Fruit fly (Drosophila melanogaster) whole organism, embryonic: ENCODE results near the gene NijB.

Experiments used
- ATbp ChIP-seq: fragments of 200-800 bp; sonication (Bioruptor generic); optimal IDR thresholded peaks from 2 replicates; lab custom pipeline; 2017; ENCODE audit warnings: missing biosample characterization, mild to moderate bottlenecking, missing genetic modification characterization, missing genetic modification reagents
- CG10147 ChIP-seq: fragments of 200-800 bp; sonication (Bioruptor generic); optimal IDR thresholded peaks from 2 replicates; lab custom pipeline; 2019; ENCODE audit warnings: missing biosample characterization, mild to moderate bottlenecking, missing genetic modification characterization, moderate library complexity
- CG10979 ChIP-seq: fragments of 200-800 bp; sonication (Bioruptor generic); optimal IDR thresholded peaks from 2 replicates; lab custom pipeline; 2018; ENCODE audit warnings: missing biosample characterization, mild to moderate bottlenecking, missing genetic modification characterization, moderate library complexity
- CG12659 ChIP-seq: fragments of 200-800 bp; sonication (Bioruptor generic); optimal IDR thresholded peaks from 3 replicates; lab custom pipeline; 2017; ENCODE audit warnings: mild to moderate bottlenecking, missing biosample characterization, missing genetic modification reagents, missing genetic modification characterization
- CG13296 ChIP-seq: fragments of 200-800 bp; sonication (Bioruptor generic); optimal IDR thresholded peaks from 3 replicates; lab custom pipeline; 2018; ENCODE audit warnings: missing biosample characterization, mild to moderate bottlenecking, missing genetic modification characterization
- CG15011 ChIP-seq: fragments of 200-800 bp; sonication (Bioruptor generic); optimal IDR thresholded peaks from 3 replicates; lab custom pipeline; 2018; ENCODE audit warnings: missing biosample characterization, mild to moderate bottlenecking, missing genetic modification characterization
- CG15514 ChIP-seq: fragments of 200-800 bp; sonication (Bioruptor generic); optimal IDR thresholded peaks from 3 replicates; lab custom pipeline; 2017; ENCODE audit warnings: missing biosample characterization, missing genetic modification characterization, mild to moderate bottlenecking, moderate library complexity, missing genetic modification reagents
- CG1647 ChIP-seq: fragments of 200-800 bp; sonication (Bioruptor generic); optimal IDR thresholded peaks from 3 replicates; lab custom pipeline; 2016; ENCODE audit warnings: missing biosample characterization, missing genetic modification characterization
- CG16863 ChIP-seq: fragments of 200-800 bp; sonication (Bioruptor generic); optimal IDR thresholded peaks from 3 replicates; lab custom pipeline; 2016; ENCODE audit warnings: missing biosample characterization, missing genetic modification characterization
- CG1832 ChIP-seq: fragments of 200-800 bp; sonication (Bioruptor generic); optimal IDR thresholded peaks from 2 replicates; lab custom pipeline; 2017; ENCODE audit warnings: missing biosample characterization, mild to moderate bottlenecking, missing genetic modification characterization, inconsistent platforms
- CG2116 ChIP-seq: fragments of 200-800 bp; sonication (Bioruptor generic); optimal IDR thresholded peaks from 3 replicates; lab custom pipeline; 2018; ENCODE audit warnings: missing biosample characterization, mild to moderate bottlenecking, missing genetic modification characterization
- CG2129 ChIP-seq: fragments of 200-800 bp; sonication (Bioruptor generic); IDR thresholded peaks from 2 replicates; pipeline ENCODE4 v1.3.6; 2022; ENCODE audit warnings: missing biosample characterization, missing genetic modification characterization; ENCODE audit not compliant: partially characterized antibody
- CG30431 ChIP-seq: fragments of 200-800 bp; sonication (Bioruptor generic); optimal IDR thresholded peaks from 2 replicates; lab custom pipeline; 2017; ENCODE audit warnings: missing biosample characterization, missing genetic modification characterization
- CG5245 ChIP-seq: fragments of 200-800 bp; sonication (Bioruptor generic); optimal IDR thresholded peaks from 3 replicates; lab custom pipeline; 2016; ENCODE audit warnings: missing biosample characterization, missing genetic modification characterization
- CG6683 ChIP-seq: fragments of 200-800 bp; sonication (Bioruptor generic); optimal IDR thresholded peaks from 2 replicates; lab custom pipeline; 2017; ENCODE audit warnings: missing biosample characterization, mild to moderate bottlenecking, missing genetic modification characterization, missing genetic modification reagents
- CG7987 ChIP-seq: fragments of 200-800 bp; sonication (Bioruptor generic); optimal IDR thresholded peaks from 2 replicates; lab custom pipeline; 2018; ENCODE audit warnings: missing biosample characterization, mild to moderate bottlenecking, missing genetic modification characterization, moderate library complexity
- CG8388 ChIP-seq: fragments of 200-800 bp; sonication (Bioruptor generic); optimal IDR thresholded peaks from 2 replicates; lab custom pipeline; 2019; ENCODE audit warnings: missing biosample characterization, mild to moderate bottlenecking, missing genetic modification characterization, moderate library complexity
- CG8478 ChIP-seq: fragments of >200 bp; optimal IDR thresholded peaks from 2 replicates; lab custom pipeline; 2018
- CG9932 ChIP-seq: fragments of 200-800 bp; sonication (Bioruptor generic); IDR thresholded peaks from 2 replicates; pipeline ENCODE4 v1.3.6; 2022; ENCODE audit warnings: missing biosample characterization, missing genetic modification characterization
- CoRest ChIP-seq: fragments of 200-800 bp; sonication (Bioruptor generic); optimal IDR thresholded peaks from 3 replicates; lab custom pipeline; 2018; ENCODE audit warnings: missing biosample characterization, mild to moderate bottlenecking, missing genetic modification characterization, moderate library complexity
- Dref ChIP-seq: fragments of 200-800 bp; sonication (Bioruptor generic); IDR thresholded peaks from 2 replicates; pipeline ENCODE4 v1.3.6; 2022; ENCODE audit warnings: missing biosample characterization, missing genetic modification characterization
- E2f1 ChIP-seq: fragments of 200-800 bp; sonication (Bioruptor generic); IDR thresholded peaks from 2 replicates; pipeline ENCODE4 v1.3.6; 2022; ENCODE audit warnings: missing biosample characterization, missing genetic modification characterization
- Gsc ChIP-seq: fragments of 200-800 bp; sonication (Bioruptor generic); IDR thresholded peaks from 2 replicates; pipeline ENCODE4 v1.3.6; 2022; ENCODE audit warnings: missing biosample characterization, missing genetic modification characterization
- Lpt ChIP-seq: fragments of >200 bp; optimal IDR thresholded peaks from 2 replicates; lab custom pipeline; 2018; ENCODE audit warnings: missing biosample characterization, missing genetic modification characterization
- MESR4 ChIP-seq: fragments of 200-800 bp; sonication (Bioruptor generic); optimal IDR thresholded peaks from 2 replicates; lab custom pipeline; 2018; ENCODE audit warnings: missing biosample characterization, mild to moderate bottlenecking, missing genetic modification characterization, moderate library complexity
- MTF-1 ChIP-seq: fragments of 200-800 bp; sonication (Bioruptor generic); optimal IDR thresholded peaks from 2 replicates; lab custom pipeline; 2018; ENCODE audit warnings: missing biosample characterization, mild to moderate bottlenecking, missing genetic modification characterization, borderline replicate concordance
- Neu2 ChIP-seq: fragments of 200-800 bp; sonication (Bioruptor generic); optimal IDR thresholded peaks from 3 replicates; lab custom pipeline; 2016; ENCODE audit warnings: missing biosample characterization, missing genetic modification characterization, borderline replicate concordance
- Nf-YA ChIP-seq: fragments of 200-800 bp; sonication (Bioruptor generic); IDR thresholded peaks from 2 replicates; pipeline ENCODE4 v1.3.6; 2022; ENCODE audit warnings: missing biosample characterization, missing genetic modification characterization
- NfI ChIP-seq: fragments of 200-800 bp; sonication (Bioruptor generic); optimal IDR thresholded peaks from 3 replicates; lab custom pipeline; 2018; ENCODE audit warnings: missing biosample characterization, mild to moderate bottlenecking, missing genetic modification characterization, moderate library complexity
- Ptx1 ChIP-seq: fragments of 200-800 bp; sonication (Bioruptor generic); IDR thresholded peaks from 2 replicates; pipeline ENCODE4 v1.3.6; 2022; ENCODE audit warnings: missing biosample characterization, missing genetic modification characterization
- Rx ChIP-seq: fragments of 200-800 bp; sonication (Bioruptor generic); IDR thresholded peaks from 2 replicates; pipeline ENCODE4 v1.3.6; 2022; ENCODE audit warnings: missing biosample characterization, missing genetic modification characterization
- Side ChIP-seq: fragments of 200-800 bp; sonication (Bioruptor generic); optimal IDR thresholded peaks from 2 replicates; lab custom pipeline; 2016; ENCODE audit warnings: missing biosample characterization, missing genetic modification characterization
- bowl ChIP-seq: fragments of 200-800 bp; sonication (Bioruptor generic); IDR thresholded peaks from 2 replicates; pipeline ENCODE4 v1.3.6; 2022; ENCODE audit warnings: missing biosample characterization, missing genetic modification characterization
- crc ChIP-seq: fragments of 200-800 bp; sonication (Bioruptor generic); optimal IDR thresholded peaks from 2 replicates; lab custom pipeline; 2016; ENCODE audit warnings: missing biosample characterization, missing genetic modification characterization
- dimm ChIP-seq: fragments of 200-800 bp; sonication (Bioruptor generic); IDR thresholded peaks from 2 replicates; pipeline ENCODE4 v1.3.6; 2022; ENCODE audit warnings: missing biosample characterization, missing genetic modification characterization
- disco-r ChIP-seq: fragments of 200-800 bp; sonication (Bioruptor generic); optimal IDR thresholded peaks from 2 replicates; lab custom pipeline; 2016; ENCODE audit warnings: missing biosample characterization, missing genetic modification characterization
- dmrt11E ChIP-seq: fragments of 200-800 bp; sonication (Bioruptor generic); optimal IDR thresholded peaks from 3 replicates; lab custom pipeline; 2018; ENCODE audit warnings: missing biosample characterization, mild to moderate bottlenecking, missing genetic modification characterization, moderate library complexity
- dmrt99B ChIP-seq: fragments of 200-800 bp; sonication (Bioruptor generic); optimal IDR thresholded peaks from 2 replicates; lab custom pipeline; 2018; ENCODE audit warnings: missing biosample characterization, mild to moderate bottlenecking, missing genetic modification characterization, moderate library complexity
- gem ChIP-seq: fragments of 200-800 bp; sonication (Bioruptor generic); optimal IDR thresholded peaks from 2 replicates; lab custom pipeline; 2019; ENCODE audit warnings: missing biosample characterization, mild to moderate bottlenecking, missing genetic modification characterization, moderate library complexity
- grau ChIP-seq: fragments of 200-800 bp; optimal IDR thresholded peaks from 3 replicates; lab custom pipeline; 2019; ENCODE audit warnings: missing biosample characterization, mild to moderate bottlenecking, missing genetic modification characterization, moderate library complexity
- h ChIP-seq: fragments of >200 bp; optimal IDR thresholded peaks from 2 replicates; lab custom pipeline; 2017
- hb ChIP-seq: fragments of 200-800 bp; sonication (Bioruptor generic); IDR thresholded peaks from 3 replicates; pipeline ENCODE4 v1.3.6; 2022; ENCODE audit warnings: missing biosample characterization, missing genetic modification characterization; ENCODE audit not compliant: partially characterized antibody
- insv ChIP-seq, 2 experiments: fragments of 200-800 bp; sonication (Bioruptor generic); optimal IDR thresholded peaks; 3 replicates each; lab custom pipeline; 2016 to 2018; ENCODE audit warnings: missing biosample characterization in 2 of 2, missing genetic modification characterization in 2 of 2
- inv ChIP-seq: fragments of 200-800 bp; sonication (Bioruptor generic); IDR thresholded peaks from 2 replicates; pipeline ENCODE4 v1.3.6; 2022; ENCODE audit warnings: missing biosample characterization, missing genetic modification characterization; ENCODE audit not compliant: partially characterized antibody
- klu ChIP-seq: fragments of 200-800 bp; sonication (Bioruptor generic); IDR thresholded peaks from 2 replicates; pipeline ENCODE4 v1.3.6; 2022; ENCODE audit warnings: missing biosample characterization, missing genetic modification characterization
- lmd ChIP-seq: fragments of 200-800 bp; sonication (Bioruptor generic); IDR thresholded peaks from 2 replicates; pipeline ENCODE4 v1.3.6; 2022; ENCODE audit warnings: missing biosample characterization, missing genetic modification characterization
- run ChIP-seq: fragments of 200-800 bp; sonication (Bioruptor generic); optimal IDR thresholded peaks from 3 replicates; lab custom pipeline; 2018; ENCODE audit warnings: missing biosample characterization, mild to moderate bottlenecking, missing genetic modification characterization
- sens ChIP-seq: fragments of 200-800 bp; sonication (Bioruptor generic); peaks from one replicate; lab custom pipeline; 2016; ENCODE audit warnings: missing biosample characterization, missing genetic modification characterization
- so ChIP-seq: fragments of 200-800 bp; sonication (Bioruptor generic); IDR thresholded peaks from 3 replicates; pipeline ENCODE4 v1.3.6; 2022; ENCODE audit warnings: missing biosample characterization, missing genetic modification characterization
- vvl ChIP-seq: fragments of 200-800 bp; sonication (Bioruptor generic); IDR thresholded peaks from 2 replicates; pipeline ENCODE4 v1.3.6; 2022; ENCODE audit warnings: missing biosample characterization, missing genetic modification characterization

Gene NijB

DNA sequence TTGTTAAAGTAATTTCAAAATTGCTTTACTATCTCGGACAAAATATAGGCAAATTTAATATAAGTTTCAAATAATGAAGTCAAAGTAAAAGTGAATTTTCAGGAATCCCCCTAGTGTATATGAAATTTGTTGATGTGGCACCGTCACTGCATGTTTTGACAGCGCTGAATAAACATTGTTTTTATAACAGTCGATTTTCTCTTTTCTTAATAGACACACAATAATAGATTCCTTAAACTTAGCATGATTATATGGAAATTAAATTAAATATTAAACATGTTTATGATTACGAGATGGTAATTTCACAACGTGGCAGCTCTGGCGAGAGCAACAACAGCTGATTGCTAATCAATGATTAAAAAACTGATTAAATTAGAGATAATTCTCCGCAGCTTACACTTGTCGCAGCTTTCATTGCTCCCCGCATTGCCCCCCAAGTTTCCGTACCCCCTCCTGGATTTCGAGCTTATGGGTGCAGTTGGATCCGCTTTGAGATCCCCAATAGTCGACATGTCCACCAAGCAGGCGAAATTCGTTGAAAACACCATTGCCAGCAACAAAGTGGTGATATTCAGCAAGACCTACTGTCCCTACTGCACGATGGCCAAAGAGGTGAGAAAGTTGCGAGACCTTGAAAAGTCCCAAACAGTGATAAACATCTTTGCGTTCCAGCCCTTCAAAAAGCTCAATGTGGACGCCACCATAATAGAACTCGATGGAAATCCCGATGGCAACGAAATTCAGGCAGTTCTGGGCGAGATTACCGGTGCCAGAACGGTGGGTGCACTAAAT is 23.0 kb upstream of the NijB start, which contains the start of gene Grx1 (continued):
- TF ChIP-seq CG2129 (no peak), CG5245 (GFP tag; lab: Kevin White, UChicago) (no peak), crc (GFP tag; lab: Kevin White, UChicago) (peak; percentile 15), CG13296 (GFP tag; lab: Kevin White, UChicago) (peak; percentile 49), CG1647 (peak; percentile 34), CG2116 (peak; percentile 66), so (GFP tag; lab: Robert Waterston, UW) (no peak), NfI (peak; percentile 51), Ptx1 (GFP tag; lab: Robert Waterston, UW) (peak; percentile 52), hb (GFP tag; lab: Robert Waterston, UW) (no peak), lmd (0 out of 2 replicates have a peak, but pooled peaks have one; percentile 22), Nf-YA (GFP tag; lab: Robert Waterston, UW) (no peak), CG16863 (GFP tag; lab: Kevin White, UChicago) (peak; percentile 27), CG6683 (GFP tag; lab: Kevin White, UChicago) (no peak), dmrt11E (peak; percentile 53), vvl (GFP tag; lab: Robert Waterston, UW) (peak; percentile 67), insv (GFP tag; optimal IDR thresholded peaks at IDR 0.05; lab: Kevin White, UChicago) (no peak), Lpt (GFP tag; lab: Kevin White, UChicago) (no peak), h (lab: Kevin White, UChicago) (no peak), CG7987 (no peak), MESR4 (GFP tag; lab: Kevin White, UChicago) (peak; percentile 88), disco-r (GFP tag; lab: Kevin White, UChicago) (no peak), CG15011 (GFP tag; lab: Kevin White, UChicago) (peak; percentile 16), CG8478 (lab: Kevin White, UChicago) (no peak), Rx (GFP tag; lab: Robert Waterston, UW) (no peak), inv (GFP tag; lab: Robert Waterston, UW) (no peak), run (no peak), klu (no peak), CG15514 (peak; percentile 46), gem (peak; percentile 75), E2f1 (GFP tag; lab: Robert Waterston, UW) (no peak), Neu2 (no peak), dmrt99B (peak; percentile 53), dimm (GFP tag; lab: Robert Waterston, UW) (no peak), CG10979 (peak; percentile 51), CG8388 (peak; percentile 29), CG1832 (GFP tag; lab: Kevin White, UChicago) (no peak), Dref (no peak), CG12659 (GFP tag; lab: Kevin White, UChicago) (peak; percentile 73), CG30431 (GFP tag; lab: Kevin White, UChicago) (no peak), Side (GFP tag; lab: Kevin White, UChicago) (no peak), CG10147 (peak; percentile 38), Gsc (GFP tag; lab: Robert Waterston, UW) (no peak), bowl (no peak), CoRest (tag; lab: Kevin White, UChicago) (peak; percentile 54), CG9932 (peak; percentile 46; the same call in 1 of the 2 replicates), grau (tag; lab: Kevin White, UChicago) (peak; percentile 59), sens (peak; percentile 95), ATbp (peak; percentile 8), MTF-1 (GFP tag; lab: Kevin White, UChicago) (no peak)
